Worm (Caenorhabditis elegans) whole organism, L3 larva: ENCODE data around the gene col-155.

Experiments
- ceh-82 ChIP-seq: fragments of 150-350 bp; optimal IDR thresholded peaks from 2 replicates; lab custom pipeline; 2014; ENCODE audit warnings: missing biosample characterization, missing genetic modification characterization
- fkh-10 ChIP-seq: sonication (generic microtip); optimal IDR thresholded peaks from 2 replicates; lab custom pipeline; 2017; ENCODE audit warnings: missing biosample characterization, missing genetic modification reagents, missing genetic modification characterization
- lin-15B ChIP-seq: fragments of 150-350 bp; optimal IDR thresholded peaks from 2 replicates; lab custom pipeline; 2014; ENCODE audit warnings: missing biosample characterization, missing genetic modification characterization
- nhr-237 ChIP-seq: fragments of 150-350 bp; optimal IDR thresholded peaks from 2 replicates; lab custom pipeline; 2014; ENCODE audit warnings: missing biosample characterization, missing genetic modification characterization
- unc-62 ChIP-seq: fragments of 150-350 bp; sonication (generic microtip); optimal IDR thresholded peaks from 4 replicates; lab custom pipeline; 2014; ENCODE audit warnings: missing biosample characterization, missing genetic modification reagents, missing genetic modification characterization
- zag-1 ChIP-seq: fragments of 150-350 bp; optimal IDR thresholded peaks from 2 replicates; lab custom pipeline; 2014; ENCODE audit warnings: missing biosample characterization, missing genetic modification characterization

DNA sequence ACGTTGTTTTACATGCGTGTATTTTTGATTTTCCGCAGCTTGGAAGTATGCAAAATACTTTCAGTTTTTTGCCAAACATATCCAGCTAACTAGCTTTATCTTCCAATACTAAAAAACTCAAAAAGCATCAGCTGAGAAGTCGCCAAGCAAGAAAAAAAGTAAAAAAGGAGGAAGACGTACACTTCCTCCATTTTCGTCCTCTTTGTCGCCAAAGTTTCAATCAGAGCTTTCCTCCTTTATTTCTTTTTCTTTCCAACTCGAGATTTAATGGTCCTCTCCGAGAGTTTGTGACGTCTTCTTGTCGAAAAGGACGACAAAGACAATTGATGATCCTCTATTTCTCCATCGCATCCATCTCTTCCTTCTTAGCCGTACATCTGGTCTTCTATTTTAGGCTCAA lies 9.1 kb downstream of the col-155 start:
- TF ChIP-seq unc-62 (GFP tag; lab: Kevin White, UChicago) (no peak), ceh-82 (tag; lab: Kevin White, UChicago) (no peak), nhr-237 (no peak), fkh-10 (GFP tag; lab: Kevin White, UChicago) (peak; percentile 49), zag-1 (tag; lab: Kevin White, UChicago) (no peak), lin-15B (no peak)
